Worm (Caenorhabditis elegans) whole organism, L4/young adult: ENCODE results near the gene srg-36.

Experiments used
- W03F9.2 ChIP-seq: fragments of 150-350 bp; optimal IDR thresholded peaks from 2 replicates; lab custom pipeline; 2014; ENCODE audit warnings: missing biosample characterization, missing genetic modification characterization
- dao-5 ChIP-seq: sonication (generic microtip); optimal IDR thresholded peaks from 2 replicates; lab custom pipeline; 2016; ENCODE audit warnings: missing genotype, missing genetic modification characterization, moderate library complexity, missing compliant biosample characterization
- him-1 ChIP-seq: sonication (generic microtip); optimal IDR thresholded peaks from 2 replicates; lab custom pipeline; 2016; ENCODE audit warnings: missing genotype, missing genetic modification reagents, missing genetic modification characterization, missing compliant biosample characterization

srg-36 gene

DNA sequence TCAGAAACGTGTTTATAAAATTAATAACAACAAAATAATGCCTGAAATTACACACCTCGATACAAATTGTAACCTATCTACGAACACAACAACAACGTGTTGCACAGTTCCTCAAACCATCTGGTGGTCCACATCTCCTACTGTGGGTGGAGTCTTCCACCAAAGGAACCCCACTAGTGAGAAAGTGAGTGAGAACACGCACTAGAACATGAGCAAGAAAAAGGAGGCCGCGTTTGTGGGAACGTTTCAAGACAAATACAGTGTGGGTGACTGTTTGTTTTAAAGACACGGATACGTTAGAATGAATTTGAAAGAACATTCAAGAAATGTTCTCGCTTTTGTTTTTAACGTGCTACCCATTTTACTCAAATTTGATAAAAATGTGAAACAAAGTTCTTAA lies 47.8 kb downstream of the srg-36 start, which contains the start of gene ceh-36:
Gene ceh-36 (minus strand): TSS at position 101 of the 400 bp plus-strand sequence.
- no peak for TF ChIP-seq W03F9.2 (tag; lab: Kevin White, UChicago)
- TF ChIP-seq dao-5, result no peak
- no peak for TF ChIP-seq him-1

DNA sequence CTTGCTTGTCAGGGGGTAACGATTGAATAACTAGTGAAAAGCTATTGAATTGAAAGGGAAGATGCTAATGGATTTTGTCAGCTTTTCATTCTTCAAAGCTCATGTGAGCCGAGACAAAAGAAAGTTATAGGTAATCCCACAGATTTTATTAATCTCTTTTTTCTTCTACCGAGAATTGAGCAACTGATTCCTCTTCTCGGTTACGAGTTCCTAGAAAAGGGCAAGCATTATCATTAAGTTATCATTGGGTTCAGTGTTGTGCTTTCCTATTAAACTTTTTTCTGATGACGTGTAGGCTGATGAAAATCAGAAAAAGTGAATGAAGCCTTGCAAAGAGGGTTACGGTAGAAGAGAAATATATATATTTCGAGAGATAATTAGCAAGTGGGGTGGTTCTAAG lies 48.6 kb downstream of the srg-36 start:
- TF ChIP-seq W03F9.2 (tag; lab: Kevin White, UChicago), result no peak
- TF ChIP-seq him-1, result no peak

DNA sequence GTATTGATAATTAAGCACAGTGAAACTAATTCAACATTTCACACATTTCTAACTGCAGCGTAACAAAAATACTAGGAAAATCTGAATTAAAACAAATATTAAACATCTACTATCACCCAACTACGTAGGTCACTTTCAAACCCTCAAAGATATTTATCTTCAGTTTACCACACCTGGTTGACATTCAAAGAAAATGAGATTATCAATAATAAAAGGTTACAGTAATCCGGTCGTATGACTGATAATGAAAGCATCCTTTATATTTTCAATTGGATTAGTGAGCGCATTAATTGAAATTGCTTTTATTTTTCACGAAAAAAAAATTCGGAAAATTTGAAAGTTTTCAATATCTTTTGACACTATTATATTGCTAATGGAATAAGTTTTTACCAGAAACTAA lies 51.8 kb downstream of the srg-36 start:
- TF ChIP-seq W03F9.2 (tag; lab: Kevin White, UChicago) (no peak), him-1 (no peak), dao-5 (no peak)

DNA sequence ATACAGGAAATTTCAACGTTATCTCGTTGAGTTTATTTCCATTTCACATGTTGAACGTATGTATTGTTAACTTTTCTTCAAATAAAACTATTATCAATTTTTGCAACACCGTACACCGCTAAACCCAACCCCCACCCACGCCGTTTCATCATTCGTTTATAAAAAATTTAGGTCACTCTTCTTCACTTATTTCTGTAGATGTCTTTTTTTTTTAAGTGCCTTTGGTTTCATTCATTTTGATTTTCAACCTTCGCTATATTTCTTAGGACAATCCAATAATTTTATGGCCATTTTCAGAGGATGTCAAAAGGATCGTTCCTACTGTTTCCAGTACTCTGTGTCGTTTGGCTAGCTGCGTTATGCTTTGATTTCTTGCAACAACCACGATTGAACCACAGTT lies 54.1 kb downstream of the srg-36 start, which contains the start of gene C37E2.3:
Gene C37E2.3 (plus strand): TSS at position 301 of the 400 bp plus-strand sequence.
- TF ChIP-seq W03F9.2 (tag; lab: Kevin White, UChicago), result no peak
- TF ChIP-seq dao-5, result no peak
- no peak for TF ChIP-seq him-1
